Fruit fly (Drosophila melanogaster): ENCODE data around the gene CG7173.
A peak's percentile ranks its signal among the peaks of the same experiment; 100 is the strongest.

dm6 chr3L:21516716-21517266 lies 41.2 kb downstream of the CG7173 start:
- TF ChIP-seq esn (GFP tag; optimal IDR thresholded peaks at IDR 0.05), result peak; percentile 60
- TF ChIP-seq CG8632 (GFP tag; optimal IDR thresholded peaks at IDR 0.05), result peak; percentile 45
- TF ChIP-seq acj6 (GFP tag; optimal IDR thresholded peaks at IDR 0.05), result peak; percentile 31
- TF ChIP-seq CG3919 (GFP tag; optimal IDR thresholded peaks at IDR 0.05), result peak; percentile 32
- TF ChIP-seq ss (GFP tag; optimal IDR thresholded peaks at IDR 0.05), result peak in 1 of 2 experiments; percentile 43
- peak; percentile 12 for TF ChIP-seq Ets21C (GFP tag; optimal IDR thresholded peaks at IDR 0.05)
- TF ChIP-seq Blimp-1 (GFP tag; optimal IDR thresholded peaks at IDR 0.05), result no peak
- TF ChIP-seq Gug (GFP tag; IDR thresholded peaks at IDR 0.05), result no peak
- peak; percentile 23 for TF ChIP-seq dsx (GFP tag; optimal IDR thresholded peaks at IDR 0.05; ENCODE audit: poor library complexity, severe bottlenecking)
- TF ChIP-seq CG6854 (GFP tag; optimal IDR thresholded peaks at IDR 0.05), result no peak

All from whole organism, prepupa.